Worm (Caenorhabditis elegans) whole organism, L4 larva: ENCODE measurements around the gene C16C8.4.

Experiments used
- F37D6.2 ChIP-seq: sonication (generic microtip); optimal IDR thresholded peaks from 2 replicates; lab custom pipeline; 2016; ENCODE audit warnings: mild to moderate bottlenecking, missing genetic modification characterization, missing compliant biosample characterization
- F49E8.2 ChIP-seq: sonication (generic microtip); optimal IDR thresholded peaks from 2 replicates; lab custom pipeline; 2016; ENCODE audit warnings: missing compliant biosample characterization, mild to moderate bottlenecking, missing genetic modification characterization, borderline replicate concordance
- T26A8.4 ChIP-seq: fragments of 200-800 bp; sonication (Bioruptor generic); IDR thresholded peaks from 2 replicates; pipeline ENCODE4 v1.3.6; 2022; ENCODE audit warnings: missing genetic modification characterization, missing compliant biosample characterization
- aly-2 ChIP-seq: sonication (generic microtip); optimal IDR thresholded peaks from 2 replicates; lab custom pipeline; 2018; ENCODE audit warnings: missing biosample characterization, missing genetic modification characterization
- ama-1 ChIP-seq: fragments of 150-350 bp; optimal IDR thresholded peaks from 2 replicates; lab custom pipeline; 2014; ENCODE audit warnings: inconsistent platforms, mixed read lengths
- daf-12 ChIP-seq: fragments of 150-350 bp; optimal IDR thresholded peaks from 2 replicates; lab custom pipeline; 2014; ENCODE audit warnings: missing biosample characterization, missing genetic modification reagents, missing genetic modification characterization
- lin-38 ChIP-seq: fragments of 200-800 bp; sonication (Bioruptor generic); IDR thresholded peaks from 2 replicates; pipeline ENCODE4 v1.3.6; 2022; ENCODE audit warnings: missing genetic modification reagents, missing genetic modification characterization, missing compliant biosample characterization
- lsy-2 ChIP-seq, 2 experiments: fragments of 150-350 bp in 1 of 2; sonication (generic microtip) in 1 of 2; optimal IDR thresholded peaks; 2 replicates each; lab custom pipeline; 2014 to 2017; ENCODE audit warnings: missing biosample characterization in 2 of 2, missing genetic modification characterization in 2 of 2
- nhr-25 ChIP-seq: sonication (generic microtip); optimal IDR thresholded peaks from 2 replicates; lab custom pipeline; 2017; ENCODE audit warnings: missing genetic modification characterization, mild to moderate bottlenecking, missing compliant biosample characterization, antibody characterized with exemption, moderate library complexity, borderline replicate concordance; ENCODE audit not compliant: insufficient read depth
- nhr-28 ChIP-seq: fragments of 150-350 bp; optimal IDR thresholded peaks from 2 replicates; lab custom pipeline; 2014; ENCODE audit warnings: missing biosample characterization, missing genetic modification characterization
- unc-130 ChIP-seq: sonication (generic microtip); optimal IDR thresholded peaks from 2 replicates; lab custom pipeline; 2016; ENCODE audit warnings: missing genetic modification reagents, missing genetic modification characterization, missing compliant biosample characterization
- zag-1 ChIP-seq: fragments of 150-350 bp; optimal IDR thresholded peaks from 2 replicates; lab custom pipeline; 2014; ENCODE audit warnings: missing biosample characterization, missing genetic modification characterization

ce11 chrII:3447906-3448305, 3.7 kb upstream of the C16C8.4 start, which contains the start of gene C16C8.21:
- TF ChIP-seq F49E8.2 (tag; lab: Kevin White, UChicago) (no peak), F37D6.2 (tag; lab: Kevin White, UChicago) (no peak), ama-1 (lab: Kevin White, UChicago) (no peak), unc-130 (GFP tag; lab: Kevin White, UChicago) (no peak), aly-2 (no peak), nhr-28 (tag; lab: Kevin White, UChicago) (no peak), lin-38 (no peak), daf-12 (tag; lab: Kevin White, UChicago) (no peak), T26A8.4 (GFP tag; lab: Robert Waterston, UW) (no peak), zag-1 (tag; lab: Kevin White, UChicago) (no peak), nhr-25 (tag; lab: Kevin White, UChicago) (no peak), lsy-2 (tag; optimal IDR thresholded peaks at IDR 0.05; lab: Kevin White, UChicago) (no peak)
